Worm (Caenorhabditis elegans): Measurements from ENCODE around the gene T05G5.1.

The T05G5.1 gene

DNA sequence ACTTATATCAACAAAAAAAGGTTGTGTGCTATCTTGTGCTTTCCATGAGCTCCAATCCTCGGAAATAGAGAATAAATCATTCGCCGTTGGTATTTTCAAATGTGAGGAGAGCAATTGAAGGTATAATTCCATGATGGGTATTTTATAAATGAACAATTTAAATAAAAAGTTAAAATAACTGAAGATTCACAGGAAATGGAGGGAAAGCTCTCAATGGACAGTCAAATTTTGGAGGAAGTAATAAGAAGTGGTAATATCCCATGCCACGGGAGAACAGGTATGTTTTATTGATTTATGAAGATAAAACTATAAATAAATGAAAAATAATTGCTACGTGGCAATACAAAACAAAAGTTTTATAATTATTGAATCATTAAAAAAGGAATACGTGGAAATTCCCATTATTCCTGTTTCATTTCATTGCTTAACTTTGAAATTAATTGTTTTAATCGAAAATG is 40.0 kb upstream of the T05G5.1 start (continued):
- TF ChIP-seq F52B5.7 (tag; optimal IDR thresholded peaks at IDR 0.05) (no peak), repo-1 (tag; optimal IDR thresholded peaks at IDR 0.05) (peak; percentile 81), tbp1 (GFP tag; optimal IDR thresholded peaks at IDR 0.05) (peak; percentile 4), lsy-27 (tag; optimal IDR thresholded peaks at IDR 0.05; ENCODE audit: borderline replicate concordance, insufficient read depth) (no peak), fkh-3 (tag; optimal IDR thresholded peaks at IDR 0.05) (no peak), ztf-3 (GFP tag; optimal IDR thresholded peaks at IDR 0.05) (peak; percentile 57), egl-18 (GFP tag; IDR thresholded peaks at IDR 0.05) (no peak), K12H6.12 (tag; optimal IDR thresholded peaks at IDR 0.05) (no peak), hmg-1.2 (GFP tag; IDR thresholded peaks at IDR 0.05) (peak; percentile 22; the same call in 1 of the 2 replicates), Y53G8AR.9 (GFP tag; conservative IDR thresholded peaks at IDR 0.05) (0 out of 2 replicates have a peak, but pooled peaks have one; percentile 54), B0035.1 (tag; optimal IDR thresholded peaks at IDR 0.05) (peak; percentile 7), zim-3 (tag; optimal IDR thresholded peaks at IDR 0.05) (no peak), F10E7.11 (tag; optimal IDR thresholded peaks at IDR 0.05) (peak; percentile 62)

- TF ChIP-seq egl-44 (GFP tag; IDR thresholded peaks at IDR 0.05) = no peak
- TF ChIP-seq ceh-91 (GFP tag; IDR thresholded peaks at IDR 0.05) = no peak
- TF ChIP-seq rec-8 (tag; optimal IDR thresholded peaks at IDR 0.05) = peak in 1 of 2 experiments; percentile 19
These were observed 39.4 kb upstream of the T05G5.1 start, which contains the start of gene R10E11.6 for ce11 chrIII:9782483-9783081. R10E11.6 (plus strand) TSS chrIII:9783006.

ce11 chrIII:9782011-9782436 is 38.9 kb upstream of the T05G5.1 start, which contains the start of gene vha-2:
vha-2 (plus strand) TSS chrIII:9782164.
- TF ChIP-seq let-607 (tag; optimal IDR thresholded peaks at IDR 0.05) (peak in 1 of 2 experiments; percentile 30), tbx-9 (tag; optimal IDR thresholded peaks at IDR 0.05; ENCODE audit: borderline replicate concordance) (no peak), zim-3 (tag; optimal IDR thresholded peaks at IDR 0.05) (no peak), Y53G8AR.9 (GFP tag; conservative IDR thresholded peaks at IDR 0.05) (peak; percentile 80), ceh-79 (tag; optimal IDR thresholded peaks at IDR 0.05) (peak; percentile 53), F57A8.1 (GFP tag; optimal IDR thresholded peaks at IDR 0.05) (no peak), nfyb-1 (GFP tag; IDR thresholded peaks at IDR 0.05) (peak; percentile 77), sptf-2 (GFP tag; optimal IDR thresholded peaks at IDR 0.05) (no peak), dpl-1 (GFP tag; optimal IDR thresholded peaks at IDR 0.05) (no peak), ztf-3 (GFP tag; optimal IDR thresholded peaks at IDR 0.05) (no peak), cebp-1 (GFP tag; IDR thresholded peaks at IDR 0.05) (no peak), cebp-1 (tag; optimal IDR thresholded peaks at IDR 0.05) (peak; percentile 42), madf-3 (GFP tag; IDR thresholded peaks at IDR 0.05) (0 out of 2 replicates have a peak, but pooled peaks have one; percentile 64), ztf-26 (tag; optimal IDR thresholded peaks at IDR 0.05) (peak; percentile 23), B0019.2 (GFP tag; conservative IDR thresholded peaks at IDR 0.05) (no peak), lin-26 (GFP tag; IDR thresholded peaks at IDR 0.05) (no peak), ztf-18 (tag; optimal IDR thresholded peaks at IDR 0.05) (no peak), snpc-4 (GFP tag; optimal IDR thresholded peaks at IDR 0.05) (no peak), snpc-4 (tag; optimal IDR thresholded peaks at IDR 0.05) (peak in 1 of 4 experiments; percentile 29), lag-1 (GFP tag; IDR thresholded peaks at IDR 0.05) (no peak), madf-10 (tag; optimal IDR thresholded peaks at IDR 0.05) (peak; percentile 23), ZK185.1 (tag; optimal IDR thresholded peaks at IDR 0.05; ENCODE audit: poor library complexity, severe bottlenecking) (peak; percentile 37), rpc-1 (optimal IDR thresholded peaks at IDR 0.05) (no peak), rpc-1 (tag; optimal IDR thresholded peaks at IDR 0.05) (no peak), ekl-4 (GFP tag; IDR thresholded peaks at IDR 0.05) (peak; percentile 80), F49E8.2 (tag; optimal IDR thresholded peaks at IDR 0.05; ENCODE audit: insufficient read depth) (peak; percentile 54), madf-6 (GFP tag; IDR thresholded peaks at IDR 0.05) (peak; percentile 57), egl-44 (GFP tag; IDR thresholded peaks at IDR 0.05) (peak; percentile 53; the same call in 1 of the 2 replicates), Y67H2A.10 (GFP tag; conservative IDR thresholded peaks at IDR 0.05) (no peak), nhr-90 (tag; optimal IDR thresholded peaks at IDR 0.05) (peak; percentile 43), repo-1 (tag; optimal IDR thresholded peaks at IDR 0.05) (peak; percentile 62), zfh-2 (GFP tag; conservative IDR thresholded peaks at IDR 0.05) (peak; percentile 30; the same call in 1 of the 2 replicates), hmg-1.2 (GFP tag; IDR thresholded peaks at IDR 0.05) (no peak; the same call in none of the 2 replicates)

Measured in whole organism, young adult.